Fruit fly (Drosophila melanogaster) whole organism, embryonic: Measurements from ENCODE around the gene lilli.

ENCODE experiments used
- Asciz ChIP-seq: fragments of 200-800 bp; sonication (Bioruptor generic); optimal IDR thresholded peaks from 2 replicates; lab custom pipeline; 2017; ENCODE audit warnings: missing biosample characterization, mild to moderate bottlenecking, missing genetic modification characterization, missing genetic modification reagents
- B-H2 ChIP-seq: fragments of 200-800 bp; sonication (Bioruptor generic); optimal IDR thresholded peaks from 2 replicates; lab custom pipeline; 2018; ENCODE audit warnings: missing biosample characterization, mild to moderate bottlenecking, missing genetic modification characterization
- Bdp1 ChIP-seq: fragments of 200-800 bp; sonication (Bioruptor generic); optimal IDR thresholded peaks from 3 replicates; lab custom pipeline; 2016; ENCODE audit warnings: missing biosample characterization, missing genetic modification characterization
- CG11247 ChIP-seq: fragments of 200-800 bp; sonication (Bioruptor generic); IDR thresholded peaks from 2 replicates; pipeline ENCODE4 v1.3.6; 2022; ENCODE audit warnings: missing biosample characterization, missing genetic modification characterization
- CG11398 ChIP-seq: fragments of 200-800 bp; sonication (Bioruptor generic); optimal IDR thresholded peaks from 2 replicates; lab custom pipeline; 2016; ENCODE audit warnings: missing biosample characterization, missing genetic modification characterization
- CG11560 ChIP-seq: fragments of 200-800 bp; sonication (Bioruptor generic); IDR thresholded peaks from 3 replicates; pipeline ENCODE4 v1.3.6; 2022; ENCODE audit warnings: missing biosample characterization, missing genetic modification characterization
- CG12219 ChIP-seq: fragments of 200-800 bp; sonication (Bioruptor generic); optimal IDR thresholded peaks from 3 replicates; lab custom pipeline; 2018; ENCODE audit warnings: missing biosample characterization, mild to moderate bottlenecking, missing genetic modification characterization
- CG15696 ChIP-seq: fragments of 200-800 bp; sonication (Bioruptor generic); optimal IDR thresholded peaks from 2 replicates; lab custom pipeline; 2019; ENCODE audit warnings: missing biosample characterization, mild to moderate bottlenecking, missing genetic modification characterization, moderate library complexity
- CG18619 ChIP-seq: fragments of 200-800 bp; sonication (Bioruptor generic); optimal IDR thresholded peaks from 3 replicates; lab custom pipeline; 2017; ENCODE audit warnings: missing biosample characterization, mild to moderate bottlenecking, missing genetic modification characterization
- CG2875 ChIP-seq: fragments of 200-800 bp; sonication (Bioruptor generic); optimal IDR thresholded peaks from 2 replicates; lab custom pipeline; 2017; ENCODE audit warnings: missing biosample characterization, mild to moderate bottlenecking, missing genetic modification characterization, missing genetic modification reagents
- CG3163 ChIP-seq: fragments of 200-800 bp; sonication (Bioruptor generic); optimal IDR thresholded peaks from 3 replicates; lab custom pipeline; 2016; ENCODE audit warnings: missing biosample characterization, missing genetic modification characterization
- CG32772 ChIP-seq: fragments of 200-800 bp; sonication (Bioruptor generic); IDR thresholded peaks from 2 replicates; pipeline ENCODE4 v1.3.6; 2022; ENCODE audit warnings: missing biosample characterization, missing genetic modification characterization
- CG4282 ChIP-seq: fragments of 200-800 bp; sonication (Bioruptor generic); optimal IDR thresholded peaks from 2 replicates; lab custom pipeline; 2016; ENCODE audit warnings: missing biosample characterization, missing genetic modification characterization
- CG6175 ChIP-seq: fragments of 200-800 bp; sonication (Bioruptor generic); IDR thresholded peaks from 3 replicates; pipeline ENCODE4 v1.3.6; 2022; ENCODE audit warnings: missing biosample characterization, missing genetic modification characterization
- CG6813 ChIP-seq: fragments of 200-800 bp; sonication (Bioruptor generic); optimal IDR thresholded peaks from 2 replicates; lab custom pipeline; 2017; ENCODE audit warnings: missing biosample characterization, missing genetic modification characterization, mild to moderate bottlenecking, moderate library complexity, missing genetic modification reagents
- CG6854 ChIP-seq: fragments of 200-800 bp; sonication (Bioruptor generic); optimal IDR thresholded peaks from 3 replicates; lab custom pipeline; 2017; ENCODE audit warnings: missing biosample characterization, mild to moderate bottlenecking, missing genetic modification characterization
- CG7987 ChIP-seq: fragments of 200-800 bp; sonication (Bioruptor generic); optimal IDR thresholded peaks from 2 replicates; lab custom pipeline; 2018; ENCODE audit warnings: missing biosample characterization, mild to moderate bottlenecking, missing genetic modification characterization, moderate library complexity
- CG8944 ChIP-seq: fragments of 200-800 bp; sonication (Bioruptor generic); optimal IDR thresholded peaks from 3 replicates; lab custom pipeline; 2016; ENCODE audit warnings: missing biosample characterization, missing genetic modification characterization
- CG9215 ChIP-seq: fragments of 200-800 bp; sonication (Bioruptor generic); IDR thresholded peaks from 2 replicates; pipeline ENCODE4 v1.3.6; 2022; ENCODE audit warnings: missing biosample characterization, missing genetic modification characterization
- CG9817 ChIP-seq: fragments of 200-800 bp; sonication (Bioruptor generic); optimal IDR thresholded peaks from 2 replicates; lab custom pipeline; 2018; ENCODE audit warnings: missing biosample characterization, mild to moderate bottlenecking, missing genetic modification characterization, moderate library complexity
- Deaf1 ChIP-seq: fragments of 200-800 bp; optimal IDR thresholded peaks from 3 replicates; lab custom pipeline; 2019; ENCODE audit warnings: missing biosample characterization, mild to moderate bottlenecking, missing genetic modification characterization, moderate library complexity
- E2f1 ChIP-seq: fragments of 200-800 bp; sonication (Bioruptor generic); IDR thresholded peaks from 2 replicates; pipeline ENCODE4 v1.3.6; 2022; ENCODE audit warnings: missing biosample characterization, missing genetic modification characterization
- Fer3 ChIP-seq: fragments of 200-800 bp; sonication (Bioruptor generic); optimal IDR thresholded peaks from 2 replicates; lab custom pipeline; 2018; ENCODE audit warnings: missing biosample characterization, mild to moderate bottlenecking, missing genetic modification characterization, moderate library complexity
- HLH4C ChIP-seq: fragments of 200-800 bp; sonication (Bioruptor generic); IDR thresholded peaks from 3 replicates; pipeline ENCODE4 v1.3.6; 2022; ENCODE audit warnings: missing biosample characterization, missing genetic modification characterization; ENCODE audit not compliant: partially characterized antibody
- HLHmδ ChIP-seq: fragments of 200-800 bp; sonication (Bioruptor generic); optimal IDR thresholded peaks from 2 replicates; lab custom pipeline; 2018; ENCODE audit warnings: missing biosample characterization, mild to moderate bottlenecking, missing genetic modification characterization, moderate library complexity
- NC2β ChIP-seq: fragments of 200-800 bp; sonication (Bioruptor generic); optimal IDR thresholded peaks from 2 replicates; lab custom pipeline; 2016; ENCODE audit warnings: missing biosample characterization, missing genetic modification characterization
- Ptx1 ChIP-seq: fragments of 200-800 bp; sonication (Bioruptor generic); IDR thresholded peaks from 2 replicates; pipeline ENCODE4 v1.3.6; 2022; ENCODE audit warnings: missing biosample characterization, missing genetic modification characterization
- Spps ChIP-seq: fragments of 200-800 bp; sonication (Bioruptor generic); optimal IDR thresholded peaks from 2 replicates; lab custom pipeline; 2018; ENCODE audit warnings: missing biosample characterization, mild to moderate bottlenecking, missing genetic modification characterization
- Ssrp ChIP-seq: fragments of 200-800 bp; sonication (Bioruptor generic); optimal IDR thresholded peaks from 2 replicates; lab custom pipeline; 2018; ENCODE audit warnings: missing biosample characterization, mild to moderate bottlenecking, missing genetic modification characterization, moderate library complexity
- Stat92E ChIP-seq, 3 experiments: fragments of >200 bp in 2 of 3; fragments of 200-800 bp in 1 of 3; sonication (Bioruptor generic) in 1 of 3; optimal IDR thresholded peaks; 2 replicates each; lab custom pipeline; 2017 to 2019; ENCODE audit warnings: missing biosample characterization in 3 of 3, missing genetic modification characterization in 3 of 3, mild to moderate bottlenecking in 1 of 3, moderate library complexity in 1 of 3
- Taf1 ChIP-seq: fragments of 200-800 bp; sonication (Bioruptor generic); IDR thresholded peaks from 2 replicates; pipeline ENCODE4 v1.3.6; 2022; ENCODE audit warnings: missing biosample characterization, missing genetic modification characterization
- Tbp ChIP-seq: fragments of >200 bp; optimal IDR thresholded peaks from 2 replicates; lab custom pipeline; 2018; ENCODE audit warnings: missing biosample characterization, missing genetic modification characterization
- Vsx1 ChIP-seq: fragments of 200-800 bp; sonication (Bioruptor generic); optimal IDR thresholded peaks from 2 replicates; lab custom pipeline; 2017; ENCODE audit warnings: missing biosample characterization, mild to moderate bottlenecking, missing genetic modification characterization, missing genetic modification reagents
- chm ChIP-seq: fragments of 200-800 bp; sonication (Bioruptor generic); IDR thresholded peaks from 2 replicates; pipeline ENCODE4 v1.3.6; 2022; ENCODE audit warnings: missing biosample characterization, missing genetic modification characterization
- dan ChIP-seq: fragments of 200-800 bp; sonication (Bioruptor generic); IDR thresholded peaks from 2 replicates; pipeline ENCODE4 v1.3.6; 2022; ENCODE audit warnings: missing biosample characterization, missing genetic modification characterization
- dmrt99B ChIP-seq: fragments of 200-800 bp; sonication (Bioruptor generic); optimal IDR thresholded peaks from 2 replicates; lab custom pipeline; 2018; ENCODE audit warnings: missing biosample characterization, mild to moderate bottlenecking, missing genetic modification characterization, moderate library complexity
- gcm ChIP-seq: fragments of 200-800 bp; sonication (Bioruptor generic); optimal IDR thresholded peaks from 2 replicates; lab custom pipeline; 2019; ENCODE audit warnings: missing biosample characterization, mild to moderate bottlenecking, missing genetic modification characterization, moderate library complexity
- grau ChIP-seq: fragments of 200-800 bp; optimal IDR thresholded peaks from 3 replicates; lab custom pipeline; 2019; ENCODE audit warnings: missing biosample characterization, mild to moderate bottlenecking, missing genetic modification characterization, moderate library complexity
- gsb ChIP-seq: fragments of 200-800 bp; sonication (Bioruptor generic); IDR thresholded peaks from 2 replicates; pipeline ENCODE4 v1.3.6; 2022; ENCODE audit warnings: missing biosample characterization, missing genetic modification characterization
- ind ChIP-seq: fragments of 200-800 bp; sonication (Bioruptor generic); optimal IDR thresholded peaks from 3 replicates; lab custom pipeline; 2016; ENCODE audit warnings: missing biosample characterization, missing genetic modification characterization
- inv ChIP-seq: fragments of 200-800 bp; sonication (Bioruptor generic); IDR thresholded peaks from 2 replicates; pipeline ENCODE4 v1.3.6; 2022; ENCODE audit warnings: missing biosample characterization, missing genetic modification characterization; ENCODE audit not compliant: partially characterized antibody
- lola ChIP-seq, 3 experiments: fragments of >200 bp in 2 of 3; fragments of 200-800 bp in 1 of 3; sonication (Bioruptor generic) in 1 of 3; optimal IDR thresholded peaks; 2 replicates each; lab custom pipeline; 2017 to 2019; ENCODE audit warnings: missing biosample characterization in 3 of 3, missing genetic modification characterization in 3 of 3, mild to moderate bottlenecking in 1 of 3, moderate library complexity in 1 of 3
- maf-S ChIP-seq: fragments of 200-800 bp; sonication (Bioruptor generic); optimal IDR thresholded peaks from 2 replicates; lab custom pipeline; 2016; ENCODE audit warnings: missing biosample characterization, missing genetic modification characterization
- pho ChIP-seq: fragments of 200-800 bp; sonication (Bioruptor generic); optimal IDR thresholded peaks from 2 replicates; lab custom pipeline; 2016; ENCODE audit warnings: missing biosample characterization, missing genetic modification characterization
- sens ChIP-seq: fragments of 200-800 bp; sonication (Bioruptor generic); peaks from one replicate; lab custom pipeline; 2016; ENCODE audit warnings: missing biosample characterization, missing genetic modification characterization
- stwl ChIP-seq: fragments of 200-800 bp; sonication (Bioruptor generic); optimal IDR thresholded peaks from 3 replicates; lab custom pipeline; 2018; ENCODE audit warnings: missing biosample characterization, mild to moderate bottlenecking, missing genetic modification characterization, moderate library complexity
- trem ChIP-seq: fragments of 200-800 bp; optimal IDR thresholded peaks from 3 replicates; lab custom pipeline; 2019; ENCODE audit warnings: missing biosample characterization, mild to moderate bottlenecking, missing genetic modification characterization, moderate library complexity
- twi ChIP-seq: fragments of 200-800 bp; optimal IDR thresholded peaks from 2 replicates; lab custom pipeline; 2019; ENCODE audit warnings: missing biosample characterization, mild to moderate bottlenecking, missing genetic modification characterization, moderate library complexity

Gene lilli

dm6 chr2L:2855773-2856615 lies 29.7 kb upstream of the lilli start, which contains the start of the genes CG3104 and RpS21 (continued):
- TF ChIP-seq CG8944 (peak; percentile 83), Ptx1 (GFP tag; lab: Robert Waterston, UW) (peak; percentile 87), Bdp1 (GFP tag; lab: Kevin White, UChicago) (peak; percentile 67), maf-S (GFP tag; lab: Kevin White, UChicago) (peak; percentile 80), stwl (tag; lab: Kevin White, UChicago) (peak; percentile 79), pho (GFP tag; lab: Kevin White, UChicago) (peak; percentile 86), Deaf1 (peak; percentile 61), trem (tag; lab: Kevin White, UChicago) (peak; percentile 82), E2f1 (GFP tag; lab: Robert Waterston, UW) (peak; percentile 82), CG11398 (GFP tag; lab: Kevin White, UChicago) (peak; percentile 73), sens (GFP tag; lab: Kevin White, UChicago) (peak; percentile 96), HLHmδ (GFP tag; lab: Kevin White, UChicago) (peak; percentile 97), B-H2 (GFP tag; lab: Kevin White, UChicago) (peak; percentile 96), gcm (GFP tag; lab: Kevin White, UChicago) (peak; percentile 4), CG9817 (tag; lab: Kevin White, UChicago) (peak; percentile 86), CG9215 (GFP tag; lab: Robert Waterston, UW) (peak; percentile 76), grau (tag; lab: Kevin White, UChicago) (peak; percentile 78), HLH4C (GFP tag; lab: Robert Waterston, UW) (no peak), CG6813 (GFP tag; lab: Kevin White, UChicago) (peak; percentile 67), inv (GFP tag; lab: Robert Waterston, UW) (no peak), Ssrp (tag; lab: Kevin White, UChicago) (peak; percentile 66), Tbp (GFP tag; lab: Kevin White, UChicago) (peak; percentile 31), CG2875 (GFP tag; lab: Kevin White, UChicago) (peak; percentile 77), dan (GFP tag; lab: Robert Waterston, UW) (no peak), CG15696 (tag; lab: Kevin White, UChicago) (peak; percentile 69), gsb (GFP tag; lab: Robert Waterston, UW) (peak; percentile 81), CG4282 (GFP tag; lab: Kevin White, UChicago) (peak; percentile 75), CG32772 (GFP tag; lab: Robert Waterston, UW) (peak; percentile 88), Asciz (GFP tag; lab: Kevin White, UChicago) (peak; percentile 80), lola (GFP tag; optimal IDR thresholded peaks at IDR 0.05; lab: Kevin White, UChicago) (peak in 1 of 3 experiments; percentile 71), CG18619 (GFP tag; lab: Kevin White, UChicago) (peak; percentile 93), CG6854 (GFP tag; lab: Kevin White, UChicago) (peak; percentile 72), Taf1 (GFP tag; lab: Robert Waterston, UW) (peak; percentile 78), Spps (tag; lab: Kevin White, UChicago) (peak; percentile 48), CG7987 (GFP tag; lab: Kevin White, UChicago) (peak; percentile 96), CG3163 (GFP tag; lab: Kevin White, UChicago) (peak; percentile 68), ind (GFP tag; lab: Kevin White, UChicago) (peak; percentile 82), CG11560 (peak; percentile 51; the same call in 2 of the 3 replicates), Stat92E (GFP tag; optimal IDR thresholded peaks at IDR 0.05; lab: Kevin White, UChicago) (peak in 1 of 3 experiments; percentile 72), CG6175 (GFP tag; lab: Robert Waterston, UW) (peak; percentile 87), NC2β (GFP tag; lab: Kevin White, UChicago) (peak; percentile 93), dmrt99B (tag; lab: Kevin White, UChicago) (peak; percentile 72), CG11247 (GFP tag; lab: Robert Waterston, UW) (peak; percentile 95), chm (peak; percentile 91), Fer3 (peak; percentile 82), twi (tag; lab: Kevin White, UChicago) (peak; percentile 78), CG12219 (GFP tag; lab: Kevin White, UChicago) (peak; percentile 61), Vsx1 (GFP tag; lab: Kevin White, UChicago) (peak; percentile 74)
